Fruit fly (Drosophila melanogaster): ENCODE measurements around the gene HDAC4.

DNA sequence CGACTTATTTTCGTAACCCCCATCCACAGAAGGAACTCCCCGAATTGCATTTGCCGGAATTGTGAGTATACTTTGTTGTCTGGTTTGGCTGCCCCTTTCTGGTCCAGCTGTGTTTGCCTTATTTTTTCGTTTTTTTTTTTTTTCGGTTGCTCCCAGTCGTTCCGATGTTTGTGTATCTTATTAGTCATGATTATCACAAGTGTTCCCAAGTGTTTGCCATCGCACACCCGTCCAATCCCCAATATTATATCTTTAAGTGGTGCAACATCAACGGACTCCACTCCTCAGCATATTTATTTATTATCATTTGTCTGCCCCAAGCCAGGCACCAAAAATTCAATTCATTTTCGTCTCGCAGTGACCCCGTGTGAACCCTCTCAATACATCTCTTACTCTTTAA is 56.2 kb downstream of the HDAC4 start:
- TF ChIP-seq sage (GFP tag; optimal IDR thresholded peaks at IDR 0.05) (no peak), foxo (GFP tag; optimal IDR thresholded peaks at IDR 0.05) (peak in 1 of 2 experiments; percentile 20)
